Worm (Caenorhabditis elegans): ENCODE results near the gene B0336.12.

- TF ChIP-seq B0310.2 (tag; optimal IDR thresholded peaks at IDR 0.05) (no peak), ama-1 (optimal IDR thresholded peaks at IDR 0.05) (no peak), hnd-1 (tag; optimal IDR thresholded peaks at IDR 0.05) (no peak)
Measured at ce11 chrIII:5674196-5674595, 35.7 kb downstream of the B0336.12 start.
